Fruit fly (Drosophila melanogaster): ENCODE results near the gene Ufsp2.
A peak's percentile ranks its signal among the peaks of the same experiment; 100 is the strongest.

DNA sequence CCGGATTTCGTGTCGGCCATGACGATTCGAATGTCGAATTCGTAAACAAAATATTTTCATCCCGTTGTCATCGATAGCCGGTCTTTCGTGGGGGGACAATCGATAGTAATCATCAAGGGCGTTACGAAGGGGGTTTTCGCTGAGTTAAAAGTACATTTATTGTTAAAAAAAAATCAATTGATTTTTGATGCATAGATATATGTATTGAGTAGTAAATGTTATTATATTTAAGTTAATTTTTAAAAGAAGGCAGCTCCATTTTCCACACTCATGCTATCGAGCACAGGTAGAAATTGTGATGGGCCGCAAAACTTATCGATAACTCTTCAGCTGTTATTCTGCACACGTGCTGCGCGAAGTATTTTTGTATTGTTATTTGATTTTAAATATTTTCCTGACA lies 4.1 kb downstream of the Ufsp2 start, which contains the start of the genes mrn and CG12301:
- TF ChIP-seq br (GFP tag; optimal IDR thresholded peaks at IDR 0.05) (no peak), HLH106 (tag; optimal IDR thresholded peaks at IDR 0.05) (peak; percentile 93), tai (GFP tag; optimal IDR thresholded peaks at IDR 0.05) (no peak), sage (GFP tag; optimal IDR thresholded peaks at IDR 0.05) (no peak), Myc (optimal IDR thresholded peaks at IDR 0.05) (peak; percentile 80), Abd-B (GFP tag; optimal IDR thresholded peaks at IDR 0.05) (no peak), psq (GFP tag; optimal IDR thresholded peaks at IDR 0.05) (peak; percentile 65), Rel (GFP tag; optimal IDR thresholded peaks at IDR 0.05) (no peak), Rel (tag; optimal IDR thresholded peaks at IDR 0.05) (peak; percentile 85)
